Worm (Caenorhabditis elegans) whole organism, L3 larva: ENCODE data around the gene ugt-16.
A peak's percentile ranks its signal among the peaks of the same experiment; 100 is the strongest.

Source experiments
- R02D3.7 ChIP-seq: fragments of 150-350 bp; optimal IDR thresholded peaks from 2 replicates; lab custom pipeline; 2014; ENCODE audit warnings: missing biosample characterization, missing genetic modification characterization
- ama-1 ChIP-seq: fragments of 150-350 bp; optimal IDR thresholded peaks from 2 replicates; lab custom pipeline; 2018
- ceh-16 ChIP-seq: sonication (generic microtip); optimal IDR thresholded peaks from 2 replicates; lab custom pipeline; 2017; ENCODE audit warnings: missing biosample characterization, missing genetic modification characterization
- ceh-28 ChIP-seq: fragments of 150-350 bp; optimal IDR thresholded peaks from 2 replicates; lab custom pipeline; 2014; ENCODE audit warnings: missing biosample characterization, missing genetic modification reagents, missing genetic modification characterization
- ceh-9 ChIP-seq: sonication (generic microtip); optimal IDR thresholded peaks from 2 replicates; lab custom pipeline; 2018; ENCODE audit warnings: missing biosample characterization, missing genetic modification characterization
- egl-27 ChIP-seq: sonication (generic microtip); optimal IDR thresholded peaks from 4 replicates; lab custom pipeline; 2017; ENCODE audit warnings: missing biosample characterization, missing genetic modification reagents, missing genetic modification characterization
- egl-5 ChIP-seq: fragments of 150-350 bp; optimal IDR thresholded peaks from 2 replicates; lab custom pipeline; 2017; ENCODE audit warnings: missing biosample characterization, missing genetic modification reagents, missing genetic modification characterization, inconsistent platforms
- elt-1 ChIP-seq: fragments of 150-350 bp; optimal IDR thresholded peaks from 2 replicates; lab custom pipeline; 2014; ENCODE audit warnings: missing biosample characterization, missing genetic modification characterization
- elt-2 ChIP-seq: sonication (generic microtip); optimal IDR thresholded peaks from 2 replicates; lab custom pipeline; 2016; ENCODE audit warnings: missing genetic modification reagents, mild to moderate bottlenecking, missing genetic modification characterization, missing compliant biosample characterization
- elt-3 ChIP-seq, 3 experiments: fragments of 150-350 bp in 1 of 3; sonication (generic microtip) in 2 of 3; optimal IDR thresholded peaks; 2 replicates in 2 of 3; 4 replicates in 1 of 3; lab custom pipeline; 2014 to 2017; ENCODE audit warnings: missing biosample characterization in 3 of 3, missing genetic modification characterization in 3 of 3
- eor-1 ChIP-seq, 2 experiments: fragments of 150-350 bp; optimal IDR thresholded peaks; 2 replicates each; lab custom pipeline; 2014 to 2018; ENCODE audit warnings: missing biosample characterization in 2 of 2, missing genetic modification characterization in 2 of 2
- fkh-2 ChIP-seq: fragments of 150-350 bp; optimal IDR thresholded peaks from 2 replicates; lab custom pipeline; 2014; ENCODE audit warnings: missing biosample characterization, missing genetic modification reagents, missing genetic modification characterization
- jun-1 ChIP-seq: fragments of 150-350 bp; optimal IDR thresholded peaks from 2 replicates; lab custom pipeline; 2014; ENCODE audit warnings: missing biosample characterization, missing genetic modification reagents, missing genetic modification characterization
- lin-15B ChIP-seq: fragments of 150-350 bp; optimal IDR thresholded peaks from 2 replicates; lab custom pipeline; 2014; ENCODE audit warnings: missing biosample characterization, missing genetic modification characterization
- lin-39 ChIP-seq: fragments of 150-350 bp; optimal IDR thresholded peaks from 2 replicates; lab custom pipeline; 2018; ENCODE audit warnings: missing biosample characterization, missing genetic modification reagents, missing genetic modification characterization
- lsy-12 ChIP-seq: sonication (generic microtip); optimal IDR thresholded peaks from 2 replicates; lab custom pipeline; 2016; ENCODE audit warnings: mild to moderate bottlenecking, missing genetic modification characterization, missing compliant biosample characterization
- mdl-1 ChIP-seq: fragments of 150-350 bp; optimal IDR thresholded peaks from 2 replicates; lab custom pipeline; 2014; ENCODE audit warnings: missing biosample characterization, missing genetic modification characterization
- mml-1 ChIP-seq: fragments of 150-350 bp; sonication (generic microtip); optimal IDR thresholded peaks from 3 replicates; lab custom pipeline; 2014; ENCODE audit warnings: missing biosample characterization, missing genetic modification characterization
- nhr-11 ChIP-seq: fragments of 150-350 bp; optimal IDR thresholded peaks from 2 replicates; lab custom pipeline; 2014; ENCODE audit warnings: missing biosample characterization, missing genetic modification characterization
- nhr-12 ChIP-seq: fragments of 150-350 bp; optimal IDR thresholded peaks from 2 replicates; lab custom pipeline; 2014; ENCODE audit warnings: missing biosample characterization, missing genetic modification characterization
- nhr-23 ChIP-seq: fragments of 150-350 bp; optimal IDR thresholded peaks from 2 replicates; lab custom pipeline; 2014; ENCODE audit warnings: missing biosample characterization, missing genetic modification reagents, missing genetic modification characterization
- nhr-237 ChIP-seq: fragments of 150-350 bp; optimal IDR thresholded peaks from 2 replicates; lab custom pipeline; 2014; ENCODE audit warnings: missing biosample characterization, missing genetic modification characterization
- nhr-25 ChIP-seq: sonication (generic microtip); optimal IDR thresholded peaks from 2 replicates; lab custom pipeline; 2017; ENCODE audit warnings: missing biosample characterization, missing genetic modification characterization
- nhr-28 ChIP-seq: fragments of 150-350 bp; optimal IDR thresholded peaks from 2 replicates; lab custom pipeline; 2014; ENCODE audit warnings: missing biosample characterization, missing genetic modification characterization
- nhr-43 ChIP-seq: sonication (generic microtip); optimal IDR thresholded peaks from 2 replicates; lab custom pipeline; 2016; ENCODE audit warnings: mild to moderate bottlenecking, missing genetic modification characterization, missing compliant biosample characterization; ENCODE audit not compliant: poor library complexity, severe bottlenecking
- nhr-76 ChIP-seq: fragments of 150-350 bp; sonication (generic microtip); optimal IDR thresholded peaks from 5 replicates; lab custom pipeline; 2014; ENCODE audit warnings: missing biosample characterization, missing genetic modification characterization
- pha-4 ChIP-seq: fragments of 150-350 bp; optimal IDR thresholded peaks from 2 replicates; lab custom pipeline; 2014; ENCODE audit warnings: missing biosample characterization, missing genetic modification reagents, missing genetic modification characterization
- pqm-1 ChIP-seq: fragments of 150-350 bp; optimal IDR thresholded peaks from 2 replicates; lab custom pipeline; 2017; ENCODE audit warnings: missing biosample characterization, missing genetic modification characterization, inconsistent platforms
- sea-2 ChIP-seq: fragments of 150-350 bp; sonication (generic microtip); optimal IDR thresholded peaks from 4 replicates; lab custom pipeline; 2014; ENCODE audit warnings: missing biosample characterization, missing genetic modification reagents, missing genetic modification characterization
- skn-1 ChIP-seq: fragments of 150-350 bp; optimal IDR thresholded peaks from 2 replicates; lab custom pipeline; 2014; ENCODE audit warnings: missing biosample characterization, missing genetic modification characterization
- snpc-4 ChIP-seq: fragments of 150-350 bp; optimal IDR thresholded peaks from 2 replicates; lab custom pipeline; 2014; ENCODE audit warnings: missing biosample characterization, missing genetic modification characterization
- unc-39 ChIP-seq: sonication (generic microtip); optimal IDR thresholded peaks from 4 replicates; lab custom pipeline; 2017; ENCODE audit warnings: missing biosample characterization, missing genetic modification characterization
- unc-62 ChIP-seq: fragments of 150-350 bp; sonication (generic microtip); optimal IDR thresholded peaks from 4 replicates; lab custom pipeline; 2014; ENCODE audit warnings: missing biosample characterization, missing genetic modification reagents, missing genetic modification characterization
- ztf-11 ChIP-seq: fragments of 150-350 bp; optimal IDR thresholded peaks from 2 replicates; lab custom pipeline; 2014; ENCODE audit warnings: missing biosample characterization, missing genetic modification characterization
- ztf-4 ChIP-seq: fragments of 150-350 bp; optimal IDR thresholded peaks from 2 replicates; lab custom pipeline; 2014; ENCODE audit warnings: missing biosample characterization, missing genetic modification characterization

Gene ugt-16

ce11 chrV:12787026-12787425, 37.8 kb upstream of the ugt-16 start, which contains the start of gene fkb-4:
Gene fkb-4, minus strand, starts transcription at chrV:12787126.
- no peak for TF ChIP-seq ceh-16 (tag; lab: Kevin White, UChicago)
- TF ChIP-seq ama-1 (lab: Kevin White, UChicago), result no peak
- TF ChIP-seq egl-27 (tag; lab: Kevin White, UChicago), result no peak
- TF ChIP-seq egl-5 (tag; lab: Kevin White, UChicago), result no peak
- no peak for TF ChIP-seq nhr-12 (tag; lab: Kevin White, UChicago)
- no peak for TF ChIP-seq eor-1 (tag; optimal IDR thresholded peaks at IDR 0.05; lab: Kevin White, UChicago)
- TF ChIP-seq nhr-25 (tag; lab: Kevin White, UChicago), result peak; percentile 44
- TF ChIP-seq nhr-23 (tag; lab: Kevin White, UChicago), result no peak

DNA sequence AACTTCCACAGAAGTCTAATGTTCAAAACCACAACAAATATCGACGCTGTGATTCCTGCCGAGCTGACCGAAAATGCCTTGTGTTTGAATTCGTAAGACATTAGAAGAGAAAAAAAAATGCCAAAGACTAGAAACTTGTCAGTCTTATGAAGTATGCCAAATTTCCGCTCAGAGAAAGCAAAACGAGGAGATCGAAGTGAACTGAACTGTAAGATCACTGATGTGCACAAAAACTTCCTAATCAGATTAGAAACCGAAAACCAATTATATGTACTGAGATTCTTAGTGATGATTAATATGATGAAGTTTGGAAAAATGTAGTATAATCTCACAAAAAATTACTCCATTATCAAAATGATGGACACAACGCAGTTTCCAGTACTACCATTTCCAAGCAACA, 36.4 kb upstream of the ugt-16 start, which contains the start of gene srbc-44:
Gene srbc-44 (minus strand): TSS at position 101 of the 400 bp plus-strand sequence.
- TF ChIP-seq mml-1, result no peak
- no peak for TF ChIP-seq mdl-1 (tag; lab: Kevin White, UChicago)
- TF ChIP-seq ceh-9 (tag; lab: Kevin White, UChicago), result no peak
- TF ChIP-seq unc-39 (tag; lab: Kevin White, UChicago), result no peak
- TF ChIP-seq sea-2 (GFP tag; lab: Kevin White, UChicago), result no peak

- TF ChIP-seq egl-5 (tag; lab: Kevin White, UChicago), result no peak
- TF ChIP-seq unc-62 (GFP tag; lab: Kevin White, UChicago), result no peak
- TF ChIP-seq sea-2 (GFP tag; lab: Kevin White, UChicago), result no peak
- TF ChIP-seq pqm-1, result no peak
Measured at ce11 chrV:12790188-12790587, 34.6 kb upstream of the ugt-16 start, which contains the start of gene srbc-43. Gene srbc-43, minus strand, starts transcription at chrV:12790518.

ce11 chrV:12792752-12793151, 32.1 kb upstream of the ugt-16 start, which contains the start of gene ugt-5:
Gene ugt-5, minus strand, starts transcription at chrV:12792965.
- TF ChIP-seq pqm-1, result peak; percentile 86
- peak; percentile 68 for TF ChIP-seq skn-1
- peak; percentile 52 for TF ChIP-seq elt-2 (tag; lab: Kevin White, UChicago)
- no peak for TF ChIP-seq fkh-2 (tag; lab: Kevin White, UChicago)

DNA sequence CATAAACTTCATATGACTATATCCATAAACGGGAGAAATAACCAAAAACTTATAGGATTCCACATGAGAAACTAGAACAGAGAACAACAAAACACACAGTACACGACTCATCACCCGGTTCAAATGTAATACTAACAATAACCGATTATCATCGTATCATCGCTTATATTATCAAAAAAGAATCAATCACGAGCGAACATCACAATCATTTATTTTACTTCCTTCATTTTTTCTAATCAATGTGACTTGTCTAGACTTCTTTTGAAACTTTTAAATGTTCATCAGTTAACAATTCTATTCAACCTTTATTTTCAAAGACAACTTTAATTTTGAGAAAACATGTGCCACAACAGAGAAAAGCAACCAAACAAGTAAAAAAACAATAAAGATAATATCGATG, 29.6 kb upstream of the ugt-16 start, which contains the start of gene ugt-4:
Gene ugt-4 (minus strand): TSS at position 141 of the 400 bp plus-strand sequence.
- no peak for TF ChIP-seq lin-39 (tag; lab: Kevin White, UChicago)
- TF ChIP-seq eor-1 (tag; optimal IDR thresholded peaks at IDR 0.05; lab: Kevin White, UChicago), result no peak
- TF ChIP-seq nhr-43 (tag; lab: Kevin White, UChicago), result no peak
- TF ChIP-seq elt-1, result no peak
- TF ChIP-seq nhr-25 (tag; lab: Kevin White, UChicago), result no peak
- no peak for TF ChIP-seq lsy-12
- no peak for TF ChIP-seq fkh-2 (tag; lab: Kevin White, UChicago)
- no peak for TF ChIP-seq lin-15B
- peak; percentile 19 for TF ChIP-seq jun-1 (tag; lab: Kevin White, UChicago)
- no peak for TF ChIP-seq nhr-28 (tag; lab: Kevin White, UChicago)
- no peak for TF ChIP-seq ztf-4 (tag; lab: Kevin White, UChicago)
- no peak for TF ChIP-seq nhr-76 (tag; lab: Kevin White, UChicago)
- TF ChIP-seq ceh-28 (tag; lab: Kevin White, UChicago), result no peak
- no peak for TF ChIP-seq nhr-11
- no peak for TF ChIP-seq ztf-11 (tag; lab: Kevin White, UChicago)
- no peak for TF ChIP-seq snpc-4 (tag; lab: Kevin White, UChicago)
- TF ChIP-seq elt-3 (tag; optimal IDR thresholded peaks at IDR 0.05; lab: Kevin White, UChicago), result no peak
- peak; percentile 85 for TF ChIP-seq pqm-1
- no peak for TF ChIP-seq nhr-237 (tag; lab: Kevin White, UChicago)
- TF ChIP-seq elt-2 (tag; lab: Kevin White, UChicago), result peak; percentile 72
- TF ChIP-seq pha-4, result peak; percentile 20
- no peak for TF ChIP-seq R02D3.7
- no peak for TF ChIP-seq ceh-9 (tag; lab: Kevin White, UChicago)
- no peak for TF ChIP-seq unc-62 (GFP tag; lab: Kevin White, UChicago)
- no peak for TF ChIP-seq mdl-1 (tag; lab: Kevin White, UChicago)
